Fruit fly (Drosophila melanogaster) whole organism, embryonic: Measurements from ENCODE around the gene CG2278.

Source experiments
- ATbp ChIP-seq: fragments of 200-800 bp; sonication (Bioruptor generic); optimal IDR thresholded peaks from 2 replicates; lab custom pipeline; 2017; ENCODE audit warnings: missing biosample characterization, mild to moderate bottlenecking, missing genetic modification characterization, missing genetic modification reagents
- BtbVII ChIP-seq: fragments of 200-800 bp; sonication (Bioruptor generic); optimal IDR thresholded peaks from 3 replicates; lab custom pipeline; 2017; ENCODE audit warnings: missing biosample characterization, mild to moderate bottlenecking, missing genetic modification characterization
- CG10267 ChIP-seq: fragments of 200-800 bp; sonication (Bioruptor generic); optimal IDR thresholded peaks from 2 replicates; lab custom pipeline; 2018; ENCODE audit warnings: missing biosample characterization, mild to moderate bottlenecking, missing genetic modification characterization, moderate library complexity
- CG10462 ChIP-seq: fragments of 200-800 bp; sonication (Bioruptor generic); optimal IDR thresholded peaks from 2 replicates; lab custom pipeline; 2016; ENCODE audit warnings: missing biosample characterization, missing genetic modification characterization
- CG11696 ChIP-seq: fragments of 200-800 bp; sonication (Bioruptor generic); IDR thresholded peaks from 2 replicates; pipeline ENCODE4 v1.3.6; 2022; ENCODE audit warnings: missing biosample characterization, missing genetic modification characterization
- CG13287 ChIP-seq: fragments of 200-800 bp; sonication (Bioruptor generic); IDR thresholded peaks from 2 replicates; pipeline ENCODE4 v1.3.6; 2022; ENCODE audit warnings: missing biosample characterization, missing genetic modification characterization; ENCODE audit not compliant: partially characterized antibody
- CG1602 ChIP-seq: fragments of 200-800 bp; sonication (Bioruptor generic); optimal IDR thresholded peaks from 3 replicates; lab custom pipeline; 2016; ENCODE audit warnings: missing biosample characterization, missing genetic modification characterization
- CG17568 ChIP-seq: fragments of 200-800 bp; sonication (Bioruptor generic); optimal IDR thresholded peaks from 2 replicates; lab custom pipeline; 2018; ENCODE audit warnings: missing biosample characterization, mild to moderate bottlenecking, missing genetic modification characterization, moderate library complexity
- CG18011 ChIP-seq: fragments of 200-800 bp; sonication (Bioruptor generic); optimal IDR thresholded peaks from 2 replicates; lab custom pipeline; 2017; ENCODE audit warnings: missing biosample characterization, missing genetic modification characterization, mild to moderate bottlenecking, moderate library complexity, missing genotype
- CG1832 ChIP-seq: fragments of 200-800 bp; sonication (Bioruptor generic); optimal IDR thresholded peaks from 2 replicates; lab custom pipeline; 2017; ENCODE audit warnings: missing biosample characterization, mild to moderate bottlenecking, missing genetic modification characterization, inconsistent platforms
- CG2678 ChIP-seq: fragments of 200-800 bp; sonication (Bioruptor generic); optimal IDR thresholded peaks from 3 replicates; lab custom pipeline; 2019; ENCODE audit warnings: missing biosample characterization, mild to moderate bottlenecking, missing genetic modification characterization, moderate library complexity
- CG31388 ChIP-seq: fragments of 200-800 bp; sonication (Bioruptor generic); optimal IDR thresholded peaks from 2 replicates; lab custom pipeline; 2016; ENCODE audit warnings: missing biosample characterization, missing genetic modification characterization
- CG3163 ChIP-seq: fragments of 200-800 bp; sonication (Bioruptor generic); optimal IDR thresholded peaks from 3 replicates; lab custom pipeline; 2016; ENCODE audit warnings: missing biosample characterization, missing genetic modification characterization
- CG32772 ChIP-seq: fragments of 200-800 bp; sonication (Bioruptor generic); IDR thresholded peaks from 2 replicates; pipeline ENCODE4 v1.3.6; 2022; ENCODE audit warnings: missing biosample characterization, missing genetic modification characterization
- CG34224 ChIP-seq: fragments of 200-800 bp; sonication (Bioruptor generic); IDR thresholded peaks from 3 replicates; pipeline ENCODE4 v1.3.6; 2022; ENCODE audit warnings: missing biosample characterization, missing genetic modification characterization; ENCODE audit not compliant: partially characterized antibody
- CG4730 ChIP-seq: fragments of 200-800 bp; sonication (Bioruptor generic); IDR thresholded peaks from 2 replicates; pipeline ENCODE4 v1.3.6; 2022; ENCODE audit warnings: missing biosample characterization, missing genetic modification characterization
- CG6791 ChIP-seq: fragments of 200-800 bp; sonication (Bioruptor generic); IDR thresholded peaks from 3 replicates; pipeline ENCODE4 v1.3.6; 2022; ENCODE audit warnings: missing biosample characterization, missing genetic modification characterization; ENCODE audit not compliant: partially characterized antibody
- CG7839 ChIP-seq: fragments of 200-800 bp; sonication (Bioruptor generic); optimal IDR thresholded peaks from 3 replicates; lab custom pipeline; 2018; ENCODE audit warnings: missing biosample characterization, mild to moderate bottlenecking, missing genetic modification characterization, moderate library complexity
- CG8388 ChIP-seq: fragments of 200-800 bp; sonication (Bioruptor generic); optimal IDR thresholded peaks from 2 replicates; lab custom pipeline; 2019; ENCODE audit warnings: missing biosample characterization, mild to moderate bottlenecking, missing genetic modification characterization, moderate library complexity
- CHES-1-like ChIP-seq: fragments of 200-800 bp; sonication (Bioruptor generic); optimal IDR thresholded peaks from 2 replicates; lab custom pipeline; 2016; ENCODE audit warnings: missing biosample characterization, missing genetic modification characterization
- Doc3 ChIP-seq: fragments of 200-800 bp; sonication (Bioruptor generic); IDR thresholded peaks from 3 replicates; pipeline ENCODE4 v1.3.6; 2022; ENCODE audit warnings: missing biosample characterization, missing genetic modification characterization; ENCODE audit not compliant: partially characterized antibody
- HLHmδ ChIP-seq: fragments of 200-800 bp; sonication (Bioruptor generic); optimal IDR thresholded peaks from 2 replicates; lab custom pipeline; 2018; ENCODE audit warnings: missing biosample characterization, mild to moderate bottlenecking, missing genetic modification characterization, moderate library complexity
- HmgD ChIP-seq: fragments of 200-800 bp; sonication (Bioruptor generic); optimal IDR thresholded peaks from 3 replicates; lab custom pipeline; 2016; ENCODE audit warnings: missing biosample characterization, missing genetic modification characterization
- Hmx ChIP-seq: fragments of 200-800 bp; sonication (Bioruptor generic); optimal IDR thresholded peaks from 2 replicates; lab custom pipeline; 2016; ENCODE audit warnings: missing biosample characterization, missing genetic modification characterization
- Jarid2 ChIP-seq: fragments of 200-800 bp; sonication (Bioruptor generic); optimal IDR thresholded peaks from 3 replicates; lab custom pipeline; 2017; ENCODE audit warnings: mild to moderate bottlenecking, missing biosample characterization, missing genetic modification reagents, missing genetic modification characterization
- Med ChIP-seq: fragments of 200-800 bp; sonication (Bioruptor generic); peaks from one replicate; lab custom pipeline; 2016; ENCODE audit warnings: missing biosample characterization, missing genetic modification characterization, mild to moderate bottlenecking, inconsistent platforms, moderate library complexity
- Optix ChIP-seq: fragments of 200-800 bp; sonication (Bioruptor generic); IDR thresholded peaks from 3 replicates; pipeline ENCODE4 v1.3.6; 2022; ENCODE audit warnings: missing biosample characterization, missing genetic modification characterization
- Ptx1 ChIP-seq: fragments of 200-800 bp; sonication (Bioruptor generic); IDR thresholded peaks from 2 replicates; pipeline ENCODE4 v1.3.6; 2022; ENCODE audit warnings: missing biosample characterization, missing genetic modification characterization
- Side ChIP-seq: fragments of 200-800 bp; sonication (Bioruptor generic); optimal IDR thresholded peaks from 2 replicates; lab custom pipeline; 2016; ENCODE audit warnings: missing biosample characterization, missing genetic modification characterization
- bowl ChIP-seq: fragments of 200-800 bp; sonication (Bioruptor generic); IDR thresholded peaks from 2 replicates; pipeline ENCODE4 v1.3.6; 2022; ENCODE audit warnings: missing biosample characterization, missing genetic modification characterization
- chif ChIP-seq, 2 experiments: fragments of 200-800 bp; sonication (Bioruptor generic); optimal IDR thresholded peaks; 3 replicates each; lab custom pipeline; 2016; ENCODE audit warnings: missing biosample characterization in 2 of 2, missing genetic modification characterization in 2 of 2
- chm ChIP-seq: fragments of 200-800 bp; sonication (Bioruptor generic); IDR thresholded peaks from 2 replicates; pipeline ENCODE4 v1.3.6; 2022; ENCODE audit warnings: missing biosample characterization, missing genetic modification characterization
- dimm ChIP-seq: fragments of 200-800 bp; sonication (Bioruptor generic); IDR thresholded peaks from 2 replicates; pipeline ENCODE4 v1.3.6; 2022; ENCODE audit warnings: missing biosample characterization, missing genetic modification characterization
- emc ChIP-seq: fragments of 200-800 bp; sonication (Bioruptor generic); optimal IDR thresholded peaks from 2 replicates; lab custom pipeline; 2016; ENCODE audit warnings: missing biosample characterization, missing genetic modification characterization
- grau ChIP-seq: fragments of 200-800 bp; optimal IDR thresholded peaks from 3 replicates; lab custom pipeline; 2019; ENCODE audit warnings: missing biosample characterization, mild to moderate bottlenecking, missing genetic modification characterization, moderate library complexity
- gro ChIP-seq: fragments of 200-800 bp; sonication (Bioruptor generic); optimal IDR thresholded peaks from 2 replicates; lab custom pipeline; 2016; ENCODE audit warnings: missing biosample characterization, missing genetic modification characterization
- her ChIP-seq: fragments of 200-800 bp; sonication (Bioruptor generic); optimal IDR thresholded peaks from 2 replicates; lab custom pipeline; 2016; ENCODE audit warnings: missing biosample characterization, missing genetic modification characterization
- jing ChIP-seq: fragments of 200-800 bp; sonication (Bioruptor generic); optimal IDR thresholded peaks from 2 replicates; lab custom pipeline; 2018; ENCODE audit warnings: missing biosample characterization, mild to moderate bottlenecking, missing genetic modification characterization
- nerfin-2 ChIP-seq: fragments of 200-800 bp; sonication (Bioruptor generic); IDR thresholded peaks from 2 replicates; pipeline ENCODE4 v1.3.6; 2022; ENCODE audit warnings: missing biosample characterization, missing genetic modification characterization; ENCODE audit not compliant: partially characterized antibody
- pnt ChIP-seq: fragments of 200-800 bp; sonication (Bioruptor generic); optimal IDR thresholded peaks from 3 replicates; lab custom pipeline; 2016; ENCODE audit warnings: missing biosample characterization, missing genetic modification characterization
- sc ChIP-seq, 3 experiments: fragments of >200 bp in 2 of 3; fragments of 200-800 bp in 1 of 3; sonication (Bioruptor generic) in 1 of 3; optimal IDR thresholded peaks; 2 replicates in 2 of 3; 3 replicates in 1 of 3; lab custom pipeline; 2017; ENCODE audit warnings: mild to moderate bottlenecking in 1 of 3, missing biosample characterization in 1 of 3, missing genetic modification characterization in 1 of 3, missing genetic modification reagents in 1 of 3
- schlank ChIP-seq: fragments of 200-800 bp; sonication (Bioruptor generic); optimal IDR thresholded peaks from 2 replicates; lab custom pipeline; 2018; ENCODE audit warnings: missing biosample characterization, mild to moderate bottlenecking, missing genetic modification characterization
- sd ChIP-seq: fragments of 200-800 bp; sonication (Bioruptor generic); optimal IDR thresholded peaks from 3 replicates; lab custom pipeline; 2018; ENCODE audit warnings: missing biosample characterization, mild to moderate bottlenecking, missing genetic modification characterization, moderate library complexity
- sna ChIP-seq: fragments of 200-800 bp; sonication (Bioruptor generic); IDR thresholded peaks from 2 replicates; pipeline ENCODE4 v1.3.6; 2022; ENCODE audit warnings: missing biosample characterization, missing genetic modification characterization; ENCODE audit not compliant: partially characterized antibody
- toy ChIP-seq: fragments of 200-800 bp; sonication (Bioruptor generic); IDR thresholded peaks from 2 replicates; pipeline ENCODE4 v1.3.6; 2022; ENCODE audit warnings: missing biosample characterization, missing genetic modification characterization
- unc-4 ChIP-seq: fragments of 200-800 bp; sonication (Bioruptor generic); IDR thresholded peaks from 2 replicates; pipeline ENCODE4 v1.3.6; 2022; ENCODE audit warnings: missing biosample characterization, missing genetic modification characterization; ENCODE audit not compliant: partially characterized antibody
- unpg ChIP-seq: fragments of 200-800 bp; sonication (Bioruptor generic); optimal IDR thresholded peaks from 3 replicates; lab custom pipeline; 2018; ENCODE audit warnings: missing biosample characterization, mild to moderate bottlenecking, missing genetic modification characterization, moderate library complexity
- z ChIP-seq: fragments of 200-800 bp; sonication (Bioruptor generic); IDR thresholded peaks from 3 replicates; pipeline ENCODE4 v1.3.6; 2022; ENCODE audit warnings: missing biosample characterization, missing genetic modification characterization
- zfh1 ChIP-seq: fragments of 200-800 bp; sonication (Bioruptor generic); IDR thresholded peaks from 3 replicates; pipeline ENCODE4 v1.3.6; 2022; ENCODE audit warnings: missing biosample characterization, missing genetic modification characterization

Gene CG2278

DNA sequence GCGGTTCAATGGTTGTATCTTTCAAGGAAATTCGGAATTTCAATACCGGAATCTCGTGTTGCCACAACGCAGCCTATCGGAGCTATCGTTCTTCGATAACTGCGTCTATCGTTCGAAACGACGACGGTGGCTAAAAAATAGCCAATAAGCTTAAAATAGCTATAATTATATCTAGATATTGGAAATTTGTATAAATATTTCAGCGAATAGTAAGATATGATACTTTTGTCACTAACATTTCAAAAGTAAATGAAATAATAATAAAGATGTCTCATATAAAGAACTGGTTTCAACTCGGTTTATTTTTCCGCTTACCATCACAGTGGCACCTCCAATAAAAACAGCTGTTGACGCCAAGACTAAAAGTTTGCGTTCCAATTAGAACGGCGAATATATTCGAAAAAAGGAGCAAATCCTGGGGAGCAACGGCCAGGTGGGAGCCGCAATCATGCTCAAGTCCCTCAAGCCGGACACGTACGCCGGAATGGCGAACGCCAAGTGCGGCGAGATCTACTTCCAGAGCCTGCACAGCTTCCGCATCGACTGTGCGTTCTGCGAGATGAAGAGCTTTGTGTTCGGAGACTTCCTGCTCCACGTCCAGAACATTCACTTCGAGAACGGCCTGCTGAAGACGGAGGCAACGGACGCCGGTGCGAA, 24.4 kb downstream of the CG2278 start, which contains the start of the genes alpha-PheRS and CG2129 (continued):
- TF ChIP-seq CG13287 (GFP tag; lab: Robert Waterston, UW) = peak; percentile 53; the same call in 1 of the 2 replicates
- TF ChIP-seq CG31388 (GFP tag; lab: Kevin White, UChicago) = no peak
- TF ChIP-seq dimm (GFP tag; lab: Robert Waterston, UW) = no peak
- no peak for TF ChIP-seq chif (GFP tag; optimal IDR thresholded peaks at IDR 0.05; lab: Kevin White, UChicago)
- TF ChIP-seq CG1602 (GFP tag; lab: Kevin White, UChicago) = no peak
- no peak for TF ChIP-seq chm (GFP tag; lab: Robert Waterston, UW)
- TF ChIP-seq unc-4 (GFP tag; lab: Robert Waterston, UW) = peak; percentile 54
- no peak for TF ChIP-seq Doc3
- TF ChIP-seq CHES-1-like (GFP tag; lab: Kevin White, UChicago) = no peak
- TF ChIP-seq unpg (GFP tag; lab: Kevin White, UChicago) = no peak
- no peak for TF ChIP-seq nerfin-2 (GFP tag; lab: Robert Waterston, UW)
- no peak for TF ChIP-seq CG18011 (GFP tag; lab: Kevin White, UChicago)
- TF ChIP-seq Ptx1 (GFP tag; lab: Robert Waterston, UW) = no peak
- peak; percentile 32; the same call in 1 of the 3 replicates for TF ChIP-seq CG34224 (GFP tag; lab: Robert Waterston, UW)
- TF ChIP-seq HLHmδ (GFP tag; lab: Kevin White, UChicago) = no peak
- no peak for TF ChIP-seq jing (GFP tag; lab: Kevin White, UChicago)
- TF ChIP-seq sd (tag; lab: Kevin White, UChicago) = no peak
- TF ChIP-seq toy = no peak
- no peak for TF ChIP-seq Hmx (GFP tag; lab: Kevin White, UChicago)
- TF ChIP-seq Jarid2 (GFP tag; lab: Kevin White, UChicago) = no peak
- TF ChIP-seq bowl (GFP tag; lab: Robert Waterston, UW) = no peak
- TF ChIP-seq Optix (GFP tag; lab: Robert Waterston, UW) = no peak
- no peak for TF ChIP-seq Side (GFP tag; lab: Kevin White, UChicago)
- TF ChIP-seq CG1832 (GFP tag; lab: Kevin White, UChicago) = no peak
- TF ChIP-seq zfh1 = no peak
- no peak for TF ChIP-seq CG3163 (GFP tag; lab: Kevin White, UChicago)
- no peak for TF ChIP-seq HmgD (GFP tag; lab: Kevin White, UChicago)
- no peak for TF ChIP-seq CG7839 (tag; lab: Kevin White, UChicago)
- peak; percentile 51 for TF ChIP-seq CG10267 (tag; lab: Kevin White, UChicago)
- peak; percentile 9 for TF ChIP-seq CG8388 (GFP tag; lab: Kevin White, UChicago)
- TF ChIP-seq CG17568 (GFP tag; lab: Kevin White, UChicago) = no peak
- TF ChIP-seq CG11696 (GFP tag; lab: Robert Waterston, UW) = no peak
- TF ChIP-seq sna (GFP tag; lab: Robert Waterston, UW) = no peak
- TF ChIP-seq CG10462 (GFP tag; lab: Kevin White, UChicago) = no peak
- TF ChIP-seq gro = no peak
- TF ChIP-seq schlank = no peak
- TF ChIP-seq emc = no peak
- TF ChIP-seq CG6791 (GFP tag; lab: Robert Waterston, UW) = no peak
- TF ChIP-seq BtbVII (GFP tag; lab: Kevin White, UChicago) = no peak
- no peak for TF ChIP-seq her (GFP tag; lab: Kevin White, UChicago)
- TF ChIP-seq CG4730 (GFP tag; lab: Robert Waterston, UW) = no peak
- no peak for TF ChIP-seq z (GFP tag; lab: Robert Waterston, UW)
- TF ChIP-seq CG32772 (GFP tag; lab: Robert Waterston, UW) = no peak
- no peak for TF ChIP-seq pnt
- TF ChIP-seq CG2678 (tag; lab: Kevin White, UChicago) = no peak
- peak; percentile 69 for TF ChIP-seq Med
- peak; percentile 51 for TF ChIP-seq grau (tag; lab: Kevin White, UChicago)
- TF ChIP-seq sc (optimal IDR thresholded peaks at IDR 0.05; lab: Kevin White, UChicago) = no peak
- no peak for TF ChIP-seq sc (GFP tag; optimal IDR thresholded peaks at IDR 0.05; lab: Kevin White, UChicago)
- no peak for TF ChIP-seq ATbp (GFP tag; lab: Kevin White, UChicago)
